Worm (Caenorhabditis elegans) whole organism, late embryonic: ENCODE measurements around the gene F58B3.6.

Experiments used
- C08G9.2 ChIP-seq: sonication (generic microtip); optimal IDR thresholded peaks from 2 replicates; lab custom pipeline; 2016; ENCODE audit warnings: mild to moderate bottlenecking, missing genetic modification characterization, moderate library complexity, missing compliant biosample characterization
- C38D4.7 ChIP-seq: fragments of 200-800 bp; sonication (Bioruptor generic); optimal IDR thresholded peaks from 2 replicates; lab custom pipeline; 2018; ENCODE audit warnings: mild to moderate bottlenecking, missing genetic modification characterization, moderate library complexity, missing compliant biosample characterization
- K09A11.1 ChIP-seq: sonication (generic microtip); optimal IDR thresholded peaks from 2 replicates; lab custom pipeline; 2017; ENCODE audit warnings: antibody characterized with exemption, mild to moderate bottlenecking, missing genetic modification characterization, missing compliant biosample characterization; ENCODE audit not compliant: insufficient read depth
- T23F11.4 ChIP-seq: fragments of 200-800 bp; sonication (Bioruptor generic); optimal IDR thresholded peaks from 2 replicates; lab custom pipeline; 2018; ENCODE audit warnings: mild to moderate bottlenecking, missing genetic modification characterization, missing compliant biosample characterization
- Y22D7AL.16 ChIP-seq: sonication (generic microtip); optimal IDR thresholded peaks from 2 replicates; lab custom pipeline; 2016; ENCODE audit warnings: missing genetic modification characterization, missing compliant biosample characterization
- ahr-1 ChIP-seq: sonication (generic microtip); optimal IDR thresholded peaks from 2 replicates; lab custom pipeline; 2016; ENCODE audit warnings: missing genetic modification characterization, missing compliant biosample characterization
- ceh-14 ChIP-seq: sonication (generic microtip); optimal IDR thresholded peaks from 2 replicates; lab custom pipeline; 2016; ENCODE audit warnings: missing genotype, missing genetic modification characterization, missing compliant biosample characterization
- ceh-2 ChIP-seq: sonication (generic microtip); optimal IDR thresholded peaks from 2 replicates; lab custom pipeline; 2016; ENCODE audit warnings: missing genotype, missing genetic modification characterization, missing compliant biosample characterization
- ceh-22 ChIP-seq: sonication (generic microtip); optimal IDR thresholded peaks from 2 replicates; lab custom pipeline; 2017; ENCODE audit warnings: missing biosample characterization, missing genetic modification characterization
- ceh-24 ChIP-seq: sonication (generic microtip); optimal IDR thresholded peaks from 2 replicates; lab custom pipeline; 2016; ENCODE audit warnings: mild to moderate bottlenecking, missing genetic modification characterization, missing compliant biosample characterization
- ceh-48 ChIP-seq: sonication (generic microtip); optimal IDR thresholded peaks from 2 replicates; lab custom pipeline; 2016; ENCODE audit warnings: missing genetic modification characterization, inconsistent platforms, missing compliant biosample characterization
- ceh-6 ChIP-seq: fragments of 200-800 bp; sonication (Bioruptor generic); optimal IDR thresholded peaks from 2 replicates; lab custom pipeline; 2018; ENCODE audit warnings: mild to moderate bottlenecking, missing genetic modification characterization, missing compliant biosample characterization
- elt-2 ChIP-seq: sonication (generic microtip); optimal IDR thresholded peaks from 2 replicates; lab custom pipeline; 2016; ENCODE audit warnings: missing genetic modification reagents, missing genetic modification characterization, missing compliant biosample characterization
- eyg-1 ChIP-seq: sonication (generic microtip); optimal IDR thresholded peaks from 2 replicates; lab custom pipeline; 2016; ENCODE audit warnings: missing genotype, missing genetic modification characterization, missing compliant biosample characterization
- fax-1 ChIP-seq: sonication (generic microtip); optimal IDR thresholded peaks from 2 replicates; lab custom pipeline; 2016; ENCODE audit warnings: missing genotype, missing genetic modification characterization, missing compliant biosample characterization
- fkh-10 ChIP-seq: fragments of 150-350 bp; optimal IDR thresholded peaks from 2 replicates; lab custom pipeline; 2014; ENCODE audit warnings: missing biosample characterization, missing genetic modification reagents, missing genetic modification characterization
- gmeb-2 ChIP-seq: sonication (generic microtip); optimal IDR thresholded peaks from 2 replicates; lab custom pipeline; 2016; ENCODE audit warnings: missing genetic modification characterization, inconsistent platforms, missing compliant biosample characterization
- hlh-13 ChIP-seq: fragments of 200-800 bp; sonication (Bioruptor generic); optimal IDR thresholded peaks from 2 replicates; lab custom pipeline; 2018; ENCODE audit warnings: mild to moderate bottlenecking, missing genetic modification characterization, missing compliant biosample characterization
- hlh-15 ChIP-seq: sonication (generic microtip); optimal IDR thresholded peaks from 2 replicates; lab custom pipeline; 2016; ENCODE audit warnings: missing genetic modification characterization, missing compliant biosample characterization
- hlh-30 ChIP-seq: sonication (generic microtip); optimal IDR thresholded peaks from 2 replicates; lab custom pipeline; 2017; ENCODE audit warnings: antibody characterized with exemption, missing genetic modification characterization, missing compliant biosample characterization; ENCODE audit not compliant: insufficient read depth
- madf-2 ChIP-seq: sonication (generic microtip); optimal IDR thresholded peaks from 2 replicates; lab custom pipeline; 2017; ENCODE audit warnings: missing genetic modification characterization, missing compliant biosample characterization
- mec-3 ChIP-seq: sonication (generic microtip); optimal IDR thresholded peaks from 2 replicates; lab custom pipeline; 2016; ENCODE audit warnings: borderline replicate concordance, missing genetic modification characterization, missing compliant biosample characterization
- nfya-1 ChIP-seq: sonication (generic microtip); optimal IDR thresholded peaks from 2 replicates; lab custom pipeline; 2017; ENCODE audit warnings: missing genetic modification characterization, mild to moderate bottlenecking, missing compliant biosample characterization, antibody characterized with exemption, moderate library complexity
- nhr-11 ChIP-seq: fragments of 150-350 bp; optimal IDR thresholded peaks from 2 replicates; lab custom pipeline; 2014; ENCODE audit warnings: missing biosample characterization, missing genetic modification characterization
- npax-4 ChIP-seq: sonication (generic microtip); optimal IDR thresholded peaks from 2 replicates; lab custom pipeline; 2016; ENCODE audit warnings: missing genetic modification characterization, missing compliant biosample characterization
- pag-3 ChIP-seq: sonication (generic microtip); optimal IDR thresholded peaks from 2 replicates; lab custom pipeline; 2016; ENCODE audit warnings: missing compliant biosample characterization, missing genetic modification characterization, borderline replicate concordance
- pat-9 ChIP-seq: fragments of 200-800 bp; sonication (Bioruptor generic); optimal IDR thresholded peaks from 2 replicates; lab custom pipeline; 2018; ENCODE audit warnings: mild to moderate bottlenecking, missing genetic modification characterization, moderate library complexity, missing compliant biosample characterization
- rnt-1 ChIP-seq: sonication (generic microtip); optimal IDR thresholded peaks from 2 replicates; lab custom pipeline; 2016; ENCODE audit warnings: missing genetic modification characterization, missing compliant biosample characterization
- sox-4 ChIP-seq: sonication (generic microtip); optimal IDR thresholded peaks from 2 replicates; lab custom pipeline; 2017; ENCODE audit warnings: mild to moderate bottlenecking, missing genetic modification characterization, inconsistent platforms, missing compliant biosample characterization
- syd-9 ChIP-seq: sonication (generic microtip); optimal IDR thresholded peaks from 2 replicates; lab custom pipeline; 2016; ENCODE audit warnings: mild to moderate bottlenecking, missing genetic modification characterization, moderate library complexity, missing compliant biosample characterization
- ttx-3 ChIP-seq: sonication (generic microtip); optimal IDR thresholded peaks from 2 replicates; lab custom pipeline; 2016; ENCODE audit warnings: missing genetic modification reagents, missing genetic modification characterization, missing compliant biosample characterization
- unc-3 ChIP-seq, 2 experiments: fragments of 200-800 bp in 1 of 2; sonication (Bioruptor generic) in 1 of 2; sonication (generic microtip) in 1 of 2; conservative IDR thresholded peaks in 1 of 2; optimal IDR thresholded peaks in 1 of 2; 2 replicates each; pipeline versions ENCODE4 v1.3.6 to Lab custom; 2016 to 2022; ENCODE audit warnings: missing compliant biosample characterization in 2 of 2, missing genetic modification characterization in 2 of 2, missing genetic modification reagents in 1 of 2

Gene F58B3.6

ce11 chrIV:11656144-11656780 is 19.8 kb downstream of the F58B3.6 start, which contains the start of gene ZK809.5:
Gene ZK809.5, plus strand, starts transcription at chrIV:11656730.
- TF ChIP-seq nfya-1: peak; percentile 12
- no peak for TF ChIP-seq ceh-48 (tag; lab: Kevin White, UChicago)
- peak; percentile 9 for TF ChIP-seq elt-2 (tag; lab: Kevin White, UChicago)

DNA sequence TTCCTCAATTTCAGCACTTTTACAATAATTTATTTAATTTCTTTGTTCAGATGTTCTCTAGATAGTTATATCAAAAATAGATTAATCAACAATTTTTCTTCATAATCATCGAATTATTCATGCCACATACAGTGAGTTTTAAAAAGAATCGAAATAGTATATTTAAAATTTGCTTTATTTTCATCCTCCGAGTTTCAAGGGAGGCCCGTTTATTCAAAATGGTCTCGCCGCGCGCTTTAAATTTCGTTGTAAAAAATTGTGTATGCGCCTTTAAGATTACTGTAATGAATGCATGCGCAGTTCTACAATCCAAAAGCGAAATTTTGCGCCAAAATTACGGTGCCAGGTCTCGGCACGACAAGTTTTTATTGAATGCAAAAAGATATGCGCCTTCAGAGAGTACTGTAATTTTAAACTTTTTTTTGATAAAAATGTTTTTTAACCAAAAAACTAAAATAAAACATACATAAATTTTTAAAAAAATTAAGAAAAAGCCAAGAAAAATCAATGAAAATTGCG is 23.4 kb downstream of the F58B3.6 start, which contains the start of gene ZK792.1:
TSS of gene ZK792.1 (plus strand) at position 51 of the 519 bp plus-strand sequence.
- TF ChIP-seq fax-1 (tag; lab: Kevin White, UChicago): no peak
- no peak for TF ChIP-seq rnt-1 (tag; lab: Kevin White, UChicago)
- TF ChIP-seq hlh-30 (tag; lab: Kevin White, UChicago): no peak
- no peak for TF ChIP-seq fkh-10 (GFP tag; lab: Kevin White, UChicago)
- no peak for TF ChIP-seq syd-9 (tag; lab: Kevin White, UChicago)

- no peak for TF ChIP-seq pat-9 (tag; lab: Kevin White, UChicago)
- no peak for TF ChIP-seq hlh-13
- no peak for TF ChIP-seq unc-3 (GFP tag; conservative IDR thresholded peaks at IDR 0.05; lab: Robert Waterston, UW)
- no peak for TF ChIP-seq unc-3 (tag; optimal IDR thresholded peaks at IDR 0.05; lab: Kevin White, UChicago)
- TF ChIP-seq mec-3: no peak
- no peak for TF ChIP-seq ceh-2 (tag; lab: Kevin White, UChicago)
- TF ChIP-seq T23F11.4 (GFP tag; lab: Kevin White, UChicago): no peak
- no peak for TF ChIP-seq ttx-3 (tag; lab: Kevin White, UChicago)
- TF ChIP-seq fkh-10 (GFP tag; lab: Kevin White, UChicago): no peak
- no peak for TF ChIP-seq eyg-1
- TF ChIP-seq hlh-15: no peak
- no peak for TF ChIP-seq ceh-24 (tag; lab: Kevin White, UChicago)
- TF ChIP-seq ceh-22 (tag; lab: Kevin White, UChicago): no peak
- no peak for TF ChIP-seq ahr-1 (tag; lab: Kevin White, UChicago)
- TF ChIP-seq syd-9 (tag; lab: Kevin White, UChicago): no peak
- TF ChIP-seq nhr-11 (tag; lab: Kevin White, UChicago): no peak
- TF ChIP-seq Y22D7AL.16 (tag; lab: Kevin White, UChicago): no peak
Measured at ce11 chrIV:11665010-11665409, 28.6 kb downstream of the F58B3.6 start, which contains the start of gene ZK809.9. Gene ZK809.9, plus strand, starts transcription at chrIV:11665310.

DNA sequence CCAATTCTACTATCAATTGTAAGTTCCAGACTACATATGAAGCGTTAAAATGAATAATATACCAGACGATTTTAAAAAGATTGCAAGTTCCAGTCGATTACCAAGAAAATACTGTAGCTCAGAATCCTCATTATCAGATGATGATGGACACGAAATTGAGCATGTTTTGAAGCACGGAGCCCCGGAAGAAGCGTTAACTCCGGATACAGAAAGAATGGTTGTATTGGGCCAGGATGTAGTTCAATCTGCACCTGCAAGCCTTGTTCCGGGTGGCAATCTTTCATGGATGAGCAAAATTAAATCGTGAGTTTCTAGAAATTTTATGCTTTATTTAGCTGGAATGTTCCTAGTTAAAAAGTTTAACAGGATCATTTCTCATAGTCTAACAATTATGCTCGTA is 31.6 kb downstream of the F58B3.6 start, which contains the start of gene atg-4.2:
TSS of gene atg-4.2 (plus strand) at position 24 of the 400 bp plus-strand sequence.
- no peak for TF ChIP-seq C08G9.2
- TF ChIP-seq C38D4.7 (GFP tag; lab: Kevin White, UChicago): no peak
- no peak for TF ChIP-seq madf-2 (tag; lab: Kevin White, UChicago)
- TF ChIP-seq ceh-14 (tag; lab: Kevin White, UChicago): no peak
- TF ChIP-seq pag-3: no peak
- no peak for TF ChIP-seq pat-9 (tag; lab: Kevin White, UChicago)
- TF ChIP-seq sox-4: no peak
- TF ChIP-seq K09A11.1 (tag; lab: Kevin White, UChicago): no peak
- no peak for TF ChIP-seq npax-4
- no peak for TF ChIP-seq gmeb-2 (tag; lab: Kevin White, UChicago)
- no peak for TF ChIP-seq ceh-6 (GFP tag; lab: Kevin White, UChicago)
- no peak for TF ChIP-seq ttx-3 (tag; lab: Kevin White, UChicago)
- no peak for TF ChIP-seq Y22D7AL.16 (tag; lab: Kevin White, UChicago)
- TF ChIP-seq rnt-1 (tag; lab: Kevin White, UChicago): no peak
